Worm (Caenorhabditis elegans): ENCODE data around the gene C40C9.3.

Gene C40C9.3

ce11 chrX:13665447-13665846, 18.0 kb downstream of the C40C9.3 start (continued):
- TF ChIP-seq gei-17 (GFP tag; optimal IDR thresholded peaks at IDR 0.05) (peak; percentile 88), F52B5.7 (tag; optimal IDR thresholded peaks at IDR 0.05) (peak; percentile 99), akir-1 (GFP tag; optimal IDR thresholded peaks at IDR 0.05) (peak; percentile 92), F39B2.1 (GFP tag; IDR thresholded peaks at IDR 0.05) (peak; percentile 37; the same call in 1 of the 2 replicates), hlh-26 (GFP tag; conservative IDR thresholded peaks at IDR 0.05) (peak; percentile 77; the same call in 1 of the 2 replicates), dpff-1 (tag; optimal IDR thresholded peaks at IDR 0.05) (peak; percentile 37), tbx-9 (tag; optimal IDR thresholded peaks at IDR 0.05; ENCODE audit: borderline replicate concordance) (peak; percentile 85), him-1 (tag; optimal IDR thresholded peaks at IDR 0.05) (peak; percentile 98), aptf-3 (GFP tag; IDR thresholded peaks at IDR 0.05) (peak; percentile 91), hmg-20 (GFP tag; IDR thresholded peaks at IDR 0.05) (peak; percentile 91), bed-2 (GFP tag; IDR thresholded peaks at IDR 0.05) (peak; percentile 65; the same call in 1 of the 2 replicates), lin-40 (tag; optimal IDR thresholded peaks at IDR 0.05) (peak; percentile 93), snpc-1.3 (tag; optimal IDR thresholded peaks at IDR 0.05; ENCODE audit: insufficient read depth) (peak; percentile 88), Y53G8AR.9 (GFP tag; conservative IDR thresholded peaks at IDR 0.05) (peak; percentile 74; the same call in 1 of the 2 replicates), ekl-4 (GFP tag; IDR thresholded peaks at IDR 0.05) (peak; percentile 92), hmg-1.2 (GFP tag; IDR thresholded peaks at IDR 0.05) (peak; percentile 89), hlh-12 (tag; optimal IDR thresholded peaks at IDR 0.05) (peak; percentile 80), ztf-18 (tag; optimal IDR thresholded peaks at IDR 0.05) (peak; percentile 79), B0019.2 (GFP tag; conservative IDR thresholded peaks at IDR 0.05) (peak; percentile 51), F10E7.11 (tag; optimal IDR thresholded peaks at IDR 0.05) (peak; percentile 96), ztf-6 (GFP tag; IDR thresholded peaks at IDR 0.05) (peak; percentile 95; the same call in 1 of the 2 replicates), attf-3 (GFP tag; conservative IDR thresholded peaks at IDR 0.05) (peak; percentile 56), sdz-38 (tag; optimal IDR thresholded peaks at IDR 0.05) (peak; percentile 40), die-1 (tag; optimal IDR thresholded peaks at IDR 0.05) (peak; percentile 97), F22D6.2 (tag; optimal IDR thresholded peaks at IDR 0.05) (peak; percentile 75), F33H1.4 (GFP tag; IDR thresholded peaks at IDR 0.05) (0 out of 2 replicates have a peak, but pooled peaks have one; percentile 26), lin-54 (GFP tag; optimal IDR thresholded peaks at IDR 0.05) (peak; percentile 77), rpc-1 (optimal IDR thresholded peaks at IDR 0.05) (peak; percentile 100), rpc-1 (tag; optimal IDR thresholded peaks at IDR 0.05) (peak; percentile 99), ccch-3 (GFP tag; optimal IDR thresholded peaks at IDR 0.05) (peak; percentile 62), lsy-27 (tag; optimal IDR thresholded peaks at IDR 0.05; ENCODE audit: borderline replicate concordance, insufficient read depth) (peak; percentile 73), cebp-1 (GFP tag; IDR thresholded peaks at IDR 0.05) (peak; percentile 71), cebp-1 (tag; optimal IDR thresholded peaks at IDR 0.05) (peak; percentile 90), egl-44 (GFP tag; IDR thresholded peaks at IDR 0.05) (peak; percentile 96), lir-1 (GFP tag; conservative IDR thresholded peaks at IDR 0.05) (peak; percentile 88), mes-4 (tag; optimal IDR thresholded peaks at IDR 0.05) (peak; percentile 94), Y95B8A.8 (GFP tag; IDR thresholded peaks at IDR 0.05) (0 out of 2 replicates have a peak, but pooled peaks have one; percentile 38), sptf-2 (GFP tag; optimal IDR thresholded peaks at IDR 0.05) (peak; percentile 88), rec-8 (tag; optimal IDR thresholded peaks at IDR 0.05) (peak; percentile 95), hrde-1 (tag; optimal IDR thresholded peaks at IDR 0.05; ENCODE audit: borderline replicate concordance) (peak; percentile 89), unc-130 (GFP tag; optimal IDR thresholded peaks at IDR 0.05) (peak; percentile 70), madf-8 (GFP tag; conservative IDR thresholded peaks at IDR 0.05) (no peak), ztf-22 (GFP tag; optimal IDR thresholded peaks at IDR 0.05) (peak; percentile 79), repo-1 (tag; optimal IDR thresholded peaks at IDR 0.05) (peak; percentile 85), ama-1 (optimal IDR thresholded peaks at IDR 0.05) (peak; percentile 47), ama-1 (GFP tag; optimal IDR thresholded peaks at IDR 0.05) (peak; percentile 68 to 95), hsf-1 (GFP tag; IDR thresholded peaks at IDR 0.05) (0 out of 2 replicates have a peak, but pooled peaks have one; percentile 63), nhr-90 (tag; optimal IDR thresholded peaks at IDR 0.05) (peak; percentile 95)

Data from whole organism, young adult.